Worm (Caenorhabditis elegans): ENCODE measurements around the gene W02G9.3.

Gene W02G9.3

ce11 chrV:2694389-2694788 lies 21.6 kb downstream of the W02G9.3 start, which contains the start of gene Y45G12B.2 (continued):
- peak; percentile 63; the same call in 1 of the 2 replicates for TF ChIP-seq madf-6 (GFP tag; IDR thresholded peaks at IDR 0.05)
- no peak for TF ChIP-seq egl-18 (GFP tag; IDR thresholded peaks at IDR 0.05)
- TF ChIP-seq ets-4 (GFP tag; optimal IDR thresholded peaks at IDR 0.05), result no peak
- TF ChIP-seq zfh-2 (GFP tag; conservative IDR thresholded peaks at IDR 0.05), result no peak
- no peak for TF ChIP-seq die-1 (tag; optimal IDR thresholded peaks at IDR 0.05)
- peak; percentile 50 for TF ChIP-seq dpl-1 (GFP tag; optimal IDR thresholded peaks at IDR 0.05)
- no peak for TF ChIP-seq snpc-4 (GFP tag; optimal IDR thresholded peaks at IDR 0.05)
- TF ChIP-seq snpc-4 (tag; optimal IDR thresholded peaks at IDR 0.05), result peak in 2 of 4 experiments; percentile 58 to 69
- TF ChIP-seq nhr-27 (tag; optimal IDR thresholded peaks at IDR 0.05), result no peak
- no peak for TF ChIP-seq hsf-1 (GFP tag; IDR thresholded peaks at IDR 0.05)
- TF ChIP-seq bed-2 (GFP tag; IDR thresholded peaks at IDR 0.05), result no peak
- TF ChIP-seq let-607 (tag; optimal IDR thresholded peaks at IDR 0.05), result no peak
- no peak for TF ChIP-seq cebp-2 (GFP tag; IDR thresholded peaks at IDR 0.05)
- no peak for TF ChIP-seq madf-3 (GFP tag; IDR thresholded peaks at IDR 0.05)
- TF ChIP-seq hlh-12 (tag; optimal IDR thresholded peaks at IDR 0.05), result no peak
- no peak for TF ChIP-seq B0019.2 (GFP tag; conservative IDR thresholded peaks at IDR 0.05)
- no peak for TF ChIP-seq ztf-3 (GFP tag; optimal IDR thresholded peaks at IDR 0.05)
- TF ChIP-seq Y67H2A.10 (GFP tag; conservative IDR thresholded peaks at IDR 0.05), result no peak
- TF ChIP-seq tbx-9 (tag; optimal IDR thresholded peaks at IDR 0.05; ENCODE audit: borderline replicate concordance), result no peak
- no peak for TF ChIP-seq F37B4.10 (GFP tag; IDR thresholded peaks at IDR 0.05)
- peak; percentile 73 for TF ChIP-seq lin-54 (GFP tag; optimal IDR thresholded peaks at IDR 0.05)
- TF ChIP-seq madf-8 (GFP tag; conservative IDR thresholded peaks at IDR 0.05), result no peak; the same call in 1 of the 2 replicates
- no peak for TF ChIP-seq F39B2.1 (GFP tag; IDR thresholded peaks at IDR 0.05)
- TF ChIP-seq F57A8.1 (GFP tag; optimal IDR thresholded peaks at IDR 0.05), result no peak
- TF ChIP-seq T07F8.4 (tag; optimal IDR thresholded peaks at IDR 0.05), result no peak
- TF ChIP-seq let-526 (GFP tag; IDR thresholded peaks at IDR 0.05), result no peak
- TF ChIP-seq dpff-1 (tag; optimal IDR thresholded peaks at IDR 0.05), result no peak
- no peak for TF ChIP-seq somi-1 (GFP tag; optimal IDR thresholded peaks at IDR 0.05)
- TF ChIP-seq egrh-3 (GFP tag; IDR thresholded peaks at IDR 0.05), result no peak
- TF ChIP-seq lin-35 (GFP tag; optimal IDR thresholded peaks at IDR 0.05), result peak in 1 of 3 experiments; percentile 57
- TF ChIP-seq attf-6 (GFP tag; IDR thresholded peaks at IDR 0.05), result no peak

ce11 chrV:2695935-2696334 lies 23.1 kb downstream of the W02G9.3 start, which contains the start of gene Y45G12B.3:
Y45G12B.3 (minus strand) TSS chrV:2696254.
- TF ChIP-seq zfh-2 (GFP tag; conservative IDR thresholded peaks at IDR 0.05) (peak; percentile 79), egrh-3 (GFP tag; IDR thresholded peaks at IDR 0.05) (peak; percentile 41; the same call in 1 of the 2 replicates), D2030.7 (GFP tag; IDR thresholded peaks at IDR 0.05) (no peak), madf-10 (tag; optimal IDR thresholded peaks at IDR 0.05) (no peak)

DNA sequence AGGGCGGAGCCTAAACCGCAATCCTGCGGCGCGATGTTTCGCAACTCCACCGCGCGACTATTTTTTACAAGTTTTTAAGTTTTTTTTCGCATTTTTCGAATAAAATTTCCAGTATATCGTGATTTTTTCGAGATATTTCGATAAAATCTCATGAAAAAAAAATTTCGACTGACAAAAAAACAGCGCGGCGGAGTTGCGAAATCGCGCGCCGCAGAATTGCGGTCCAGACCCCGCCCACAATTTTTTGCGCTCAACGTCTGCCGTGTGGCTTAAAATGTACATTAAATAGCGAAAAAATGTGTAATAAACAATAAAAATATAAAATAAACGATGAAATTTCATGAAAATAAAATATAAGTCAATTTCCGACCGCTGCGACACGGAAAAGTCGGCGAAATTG lies 24.9 kb downstream of the W02G9.3 start:
- TF ChIP-seq let-526 (GFP tag; IDR thresholded peaks at IDR 0.05) (no peak), lsl-1 (GFP tag; optimal IDR thresholded peaks at IDR 0.05) (peak; percentile 1), C06A6.2 (GFP tag; conservative IDR thresholded peaks at IDR 0.05) (no peak), egl-44 (GFP tag; IDR thresholded peaks at IDR 0.05) (no peak), ztf-22 (GFP tag; optimal IDR thresholded peaks at IDR 0.05) (no peak), madf-10 (tag; optimal IDR thresholded peaks at IDR 0.05) (peak; percentile 3), sdz-38 (tag; optimal IDR thresholded peaks at IDR 0.05) (no peak), ceh-91 (GFP tag; IDR thresholded peaks at IDR 0.05) (no peak), egrh-3 (GFP tag; IDR thresholded peaks at IDR 0.05) (0 out of 2 replicates have a peak, but pooled peaks have one; percentile 15), mcd-1 (GFP tag; IDR thresholded peaks at IDR 0.05) (peak; percentile 46; the same call in 1 of the 2 replicates), F37B4.10 (GFP tag; IDR thresholded peaks at IDR 0.05) (no peak), fkh-3 (tag; optimal IDR thresholded peaks at IDR 0.05) (no peak), F22D6.2 (tag; optimal IDR thresholded peaks at IDR 0.05) (no peak), cebp-1 (GFP tag; IDR thresholded peaks at IDR 0.05) (peak; percentile 63; the same call in 1 of the 2 replicates), cebp-1 (tag; optimal IDR thresholded peaks at IDR 0.05) (peak; percentile 94), lir-1 (GFP tag; conservative IDR thresholded peaks at IDR 0.05) (no peak), F55B11.4 (tag; optimal IDR thresholded peaks at IDR 0.05; ENCODE audit: borderline replicate concordance, insufficient read depth) (no peak), F23B12.7 (tag; optimal IDR thresholded peaks at IDR 0.05; ENCODE audit: insufficient read depth) (peak; percentile 31)
